Worm (Caenorhabditis elegans) whole organism, L4 larva: ENCODE measurements around the gene gad-3.

Source experiments
- F10B5.3 ChIP-seq: sonication (generic microtip); optimal IDR thresholded peaks from 2 replicates; lab custom pipeline; 2016; ENCODE audit warnings: mild to moderate bottlenecking, missing genetic modification characterization, missing compliant biosample characterization
- F37D6.2 ChIP-seq: sonication (generic microtip); optimal IDR thresholded peaks from 2 replicates; lab custom pipeline; 2016; ENCODE audit warnings: mild to moderate bottlenecking, missing genetic modification characterization, missing compliant biosample characterization
- F49E8.2 ChIP-seq: sonication (generic microtip); optimal IDR thresholded peaks from 2 replicates; lab custom pipeline; 2016; ENCODE audit warnings: missing compliant biosample characterization, mild to moderate bottlenecking, missing genetic modification characterization, borderline replicate concordance
- Y75B8A.6 ChIP-seq: fragments of 200-800 bp; sonication (Bioruptor generic); IDR thresholded peaks from 2 replicates; pipeline ENCODE4 v1.3.6; 2022; ENCODE audit warnings: missing genetic modification reagents, missing genetic modification characterization, missing compliant biosample characterization
- aha-1 ChIP-seq: fragments of 150-350 bp; peaks from one replicate; lab custom pipeline; 2014; ENCODE audit warnings: missing biosample characterization, missing genetic modification characterization
- arid-1 ChIP-seq: fragments of 200-800 bp; sonication (Bioruptor generic); conservative IDR thresholded peaks from 2 replicates; pipeline ENCODE4 v1.3.6; 2022; ENCODE audit warnings: missing genetic modification reagents, missing genetic modification characterization, missing compliant biosample characterization
- ceh-20 ChIP-seq: fragments of 200-800 bp; sonication (Bioruptor generic); IDR thresholded peaks from 2 replicates; pipeline ENCODE4 v1.3.6; 2022; ENCODE audit warnings: missing genetic modification reagents, missing genetic modification characterization, missing compliant biosample characterization
- ceh-28 ChIP-seq: fragments of 150-350 bp; optimal IDR thresholded peaks from 2 replicates; lab custom pipeline; 2014; ENCODE audit warnings: missing biosample characterization, missing genetic modification reagents, missing genetic modification characterization
- ceh-32 ChIP-seq: sonication (generic microtip); optimal IDR thresholded peaks from 2 replicates; lab custom pipeline; 2016; ENCODE audit warnings: mild to moderate bottlenecking, missing genetic modification characterization, missing compliant biosample characterization; ENCODE audit not compliant: poor library complexity
- ceh-44 ChIP-seq: fragments of 200-800 bp; sonication (Bioruptor generic); IDR thresholded peaks from 2 replicates; pipeline ENCODE4 v1.3.6; 2022; ENCODE audit warnings: missing genetic modification reagents, missing genetic modification characterization, missing compliant biosample characterization
- cey-2 ChIP-seq: sonication (generic microtip); optimal IDR thresholded peaks from 3 replicates; lab custom pipeline; 2017; ENCODE audit warnings: missing genetic modification characterization, mild to moderate bottlenecking, missing compliant biosample characterization, antibody characterized with exemption, borderline replicate concordance; ENCODE audit not compliant: insufficient read depth
- daf-16 ChIP-seq, 3 experiments: sonication (generic microtip); optimal IDR thresholded peaks; 2 replicates each; lab custom pipeline; 2016 to 2017; ENCODE audit warnings: missing genetic modification characterization in 3 of 3, missing genetic modification reagents in 3 of 3, mild to moderate bottlenecking in 2 of 3, missing compliant biosample characterization in 2 of 3, missing biosample characterization in 1 of 3, moderate library complexity in 1 of 3
- daf-19 ChIP-seq: fragments of 200-800 bp; sonication (Bioruptor generic); conservative IDR thresholded peaks from 2 replicates; pipeline ENCODE4 v1.3.6; 2022; ENCODE audit warnings: missing genetic modification characterization, missing compliant biosample characterization
- daf-8 ChIP-seq: fragments of 200-800 bp; sonication (Bioruptor generic); IDR thresholded peaks from 2 replicates; pipeline ENCODE4 v1.3.6; 2022; ENCODE audit warnings: missing genetic modification characterization, missing compliant biosample characterization
- dmd-8 ChIP-seq: fragments of 200-800 bp; sonication (Bioruptor generic); IDR thresholded peaks from 2 replicates; pipeline ENCODE4 v1.3.6; 2022; ENCODE audit warnings: missing genetic modification characterization, missing compliant biosample characterization
- egl-27 ChIP-seq: sonication (generic microtip); optimal IDR thresholded peaks from 3 replicates; lab custom pipeline; 2017; ENCODE audit warnings: missing biosample characterization, missing genetic modification reagents, missing genetic modification characterization
- fkh-10 ChIP-seq: fragments of 150-350 bp; optimal IDR thresholded peaks from 2 replicates; lab custom pipeline; 2014; ENCODE audit warnings: missing biosample characterization, missing genetic modification reagents, missing genetic modification characterization
- fos-1 ChIP-seq: fragments of 150-350 bp; optimal IDR thresholded peaks from 2 replicates; lab custom pipeline; 2014; ENCODE audit warnings: missing biosample characterization, missing genetic modification characterization
- hlh-11 ChIP-seq: fragments of 200-800 bp; sonication (Bioruptor generic); optimal IDR thresholded peaks from 2 replicates; lab custom pipeline; 2018; ENCODE audit warnings: mild to moderate bottlenecking, missing genetic modification characterization, missing compliant biosample characterization
- hlh-30 ChIP-seq: sonication (generic microtip); optimal IDR thresholded peaks from 2 replicates; lab custom pipeline; 2017; ENCODE audit warnings: antibody characterized with exemption, mild to moderate bottlenecking, missing genetic modification characterization, missing compliant biosample characterization; ENCODE audit not compliant: insufficient read depth
- hmg-1.1 ChIP-seq: fragments of 200-800 bp; sonication (Bioruptor generic); IDR thresholded peaks from 2 replicates; pipeline ENCODE4 v1.3.6; 2022; ENCODE audit warnings: missing genetic modification reagents, missing genetic modification characterization, missing compliant biosample characterization
- lim-7 ChIP-seq: fragments of 200-800 bp; sonication (Bioruptor generic); IDR thresholded peaks from 2 replicates; pipeline ENCODE4 v1.3.6; 2022; ENCODE audit warnings: missing genetic modification characterization, missing compliant biosample characterization
- lin-39 ChIP-seq: fragments of 150-350 bp; optimal IDR thresholded peaks from 2 replicates; lab custom pipeline; 2014; ENCODE audit warnings: missing biosample characterization, missing genetic modification reagents, missing genetic modification characterization
- lsy-2 ChIP-seq, 2 experiments: fragments of 150-350 bp in 1 of 2; sonication (generic microtip) in 1 of 2; optimal IDR thresholded peaks; 2 replicates each; lab custom pipeline; 2014 to 2017; ENCODE audit warnings: missing biosample characterization in 2 of 2, missing genetic modification characterization in 2 of 2
- madf-5 ChIP-seq, 2 experiments: fragments of 200-800 bp; sonication (Bioruptor generic); IDR thresholded peaks; 2 replicates each; pipeline ENCODE4 v1.3.6; 2022; ENCODE audit warnings: missing compliant biosample characterization in 2 of 2, missing genetic modification characterization in 2 of 2
- mdl-1 ChIP-seq, 2 experiments: fragments of 150-350 bp in 1 of 2; sonication (generic microtip) in 1 of 2; optimal IDR thresholded peaks; 2 replicates each; lab custom pipeline; 2014 to 2017; ENCODE audit warnings: missing biosample characterization in 2 of 2, missing genetic modification characterization in 2 of 2
- mes-2 ChIP-seq: sonication (generic microtip); optimal IDR thresholded peaks from 2 replicates; lab custom pipeline; 2016; ENCODE audit warnings: missing genotype, mild to moderate bottlenecking, missing genetic modification characterization, missing compliant biosample characterization; ENCODE audit not compliant: poor library complexity, severe bottlenecking
- mxl-2 ChIP-seq: fragments of 200-800 bp; sonication (Bioruptor generic); conservative IDR thresholded peaks from 2 replicates; pipeline ENCODE4 v1.3.6; 2022; ENCODE audit warnings: missing genetic modification reagents, missing genetic modification characterization, missing compliant biosample characterization
- nhr-25 ChIP-seq: sonication (generic microtip); optimal IDR thresholded peaks from 2 replicates; lab custom pipeline; 2017; ENCODE audit warnings: missing genetic modification characterization, mild to moderate bottlenecking, missing compliant biosample characterization, antibody characterized with exemption, moderate library complexity, borderline replicate concordance; ENCODE audit not compliant: insufficient read depth
- nhr-28 ChIP-seq: fragments of 150-350 bp; optimal IDR thresholded peaks from 2 replicates; lab custom pipeline; 2014; ENCODE audit warnings: missing biosample characterization, missing genetic modification characterization
- nhr-48 ChIP-seq: sonication (generic microtip); optimal IDR thresholded peaks from 2 replicates; lab custom pipeline; 2016; ENCODE audit warnings: mild to moderate bottlenecking, missing genetic modification characterization, missing compliant biosample characterization
- skn-1 ChIP-seq: fragments of 150-350 bp; optimal IDR thresholded peaks from 2 replicates; lab custom pipeline; 2014; ENCODE audit warnings: missing biosample characterization, missing genetic modification characterization
- spr-3 ChIP-seq: fragments of 200-800 bp; sonication (Bioruptor generic); optimal IDR thresholded peaks from 2 replicates; lab custom pipeline; 2018; ENCODE audit warnings: mild to moderate bottlenecking, missing genetic modification characterization, missing compliant biosample characterization
- unc-62 ChIP-seq, 3 experiments: fragments of 150-350 bp in 1 of 3; sonication (generic microtip); optimal IDR thresholded peaks in 2 of 3; peaks in 1 of 3; 1 replicate in 1 of 3; 2 replicates in 2 of 3; lab custom pipeline; 2014 to 2017; ENCODE audit warnings: missing biosample characterization in 3 of 3, missing genetic modification characterization in 3 of 3, missing genetic modification reagents in 3 of 3, missing genotype in 1 of 3
- zag-1 ChIP-seq: fragments of 150-350 bp; optimal IDR thresholded peaks from 2 replicates; lab custom pipeline; 2014; ENCODE audit warnings: missing biosample characterization, missing genetic modification characterization
- zfp-3 ChIP-seq: fragments of 200-800 bp; sonication (Bioruptor generic); conservative IDR thresholded peaks from 2 replicates; pipeline ENCODE4 v1.3.6; 2022; ENCODE audit warnings: missing genetic modification reagents, missing genetic modification characterization, missing compliant biosample characterization
- zip-2 ChIP-seq: fragments of 150-350 bp; optimal IDR thresholded peaks from 2 replicates; lab custom pipeline; 2014; ENCODE audit warnings: missing biosample characterization, missing genetic modification characterization
- ztf-11 ChIP-seq: fragments of 150-350 bp; optimal IDR thresholded peaks from 2 replicates; lab custom pipeline; 2014; ENCODE audit warnings: missing biosample characterization, missing genetic modification characterization
- ztf-7 ChIP-seq: fragments of 150-350 bp; optimal IDR thresholded peaks from 2 replicates; lab custom pipeline; 2014; ENCODE audit warnings: missing biosample characterization, missing genetic modification characterization

gad-3 gene

ce11 chrV:9175218-9175837 is 2.5 kb upstream of the gad-3 start, which contains the start of gene spas-1 (continued):
- TF ChIP-seq dmd-8 (GFP tag; lab: Robert Waterston, UW): no peak
- TF ChIP-seq ztf-7 (tag; lab: Kevin White, UChicago): peak; percentile 47
- TF ChIP-seq egl-27 (tag; lab: Kevin White, UChicago): no peak
- TF ChIP-seq ceh-28 (tag; lab: Kevin White, UChicago): no peak
- peak; percentile 89 for TF ChIP-seq mes-2
- peak; percentile 26 for TF ChIP-seq fos-1 (tag; lab: Kevin White, UChicago)
- peak; percentile 50 for TF ChIP-seq F37D6.2 (tag; lab: Kevin White, UChicago)
- TF ChIP-seq Y75B8A.6: no peak
- TF ChIP-seq arid-1: no peak
- TF ChIP-seq F49E8.2: peak; percentile 42
- no peak for TF ChIP-seq spr-3 (GFP tag; lab: Kevin White, UChicago)
- TF ChIP-seq hmg-1.1 (GFP tag; lab: Robert Waterston, UW): peak; percentile 65
- peak in 1 of 2 experiments; percentile 35 for TF ChIP-seq mdl-1 (tag; optimal IDR thresholded peaks at IDR 0.05; lab: Kevin White, UChicago)
- TF ChIP-seq cey-2 (tag; lab: Kevin White, UChicago): no peak
- TF ChIP-seq nhr-25: peak; percentile 52
- TF ChIP-seq nhr-28 (tag; lab: Kevin White, UChicago): peak; percentile 74
- TF ChIP-seq ceh-20 (GFP tag; lab: Robert Waterston, UW): no peak
- no peak for TF ChIP-seq zag-1
- TF ChIP-seq zip-2 (tag; lab: Kevin White, UChicago): peak; percentile 54
- TF ChIP-seq madf-5 (GFP tag; IDR thresholded peaks at IDR 0.05; lab: Robert Waterston, UW): no peak
- TF ChIP-seq fkh-10 (GFP tag; lab: Kevin White, UChicago): peak; percentile 80
- TF ChIP-seq ztf-11: no peak
- no peak for TF ChIP-seq skn-1 (tag; lab: Kevin White, UChicago)
- peak; percentile 74 for TF ChIP-seq nhr-48 (tag; lab: Kevin White, UChicago)
- peak; percentile 69 to 93 for TF ChIP-seq lsy-2 (tag; optimal IDR thresholded peaks at IDR 0.05; lab: Kevin White, UChicago)
- no peak for TF ChIP-seq ceh-32 (tag; lab: Kevin White, UChicago)
- no peak for TF ChIP-seq daf-8 (GFP tag; lab: Robert Waterston, UW)
- TF ChIP-seq zfp-3 (GFP tag; lab: Robert Waterston, UW): 0 out of 2 replicates have a peak, but pooled peaks have one; percentile 19

- TF ChIP-seq daf-16 (GFP tag; optimal IDR thresholded peaks at IDR 0.05; lab: Kevin White, UChicago) (no peak), daf-16 (tag; optimal IDR thresholded peaks at IDR 0.05; lab: Kevin White, UChicago) (peak; percentile 26), ceh-44 (GFP tag; lab: Robert Waterston, UW) (no peak)
- TF ChIP-seq, all 104 proteins: peak for 1
These were observed 984 bp upstream of the gad-3 start, which contains the start of gene pqn-16 for ce11 chrV:9173789-9174188. Gene pqn-16 (plus strand): TSS chrV:9174089.

- no peak for TF ChIP-seq hlh-30 (tag; lab: Kevin White, UChicago)
- TF ChIP-seq nhr-28 (tag; lab: Kevin White, UChicago): no peak
- no peak for TF ChIP-seq daf-19 (GFP tag; lab: Robert Waterston, UW)
- TF ChIP-seq, all 104 proteins: peak for 0
These were observed 4.7 kb downstream of the gad-3 start, which contains the start of gene B0222.11 for ce11 chrV:9168089-9168488. Gene B0222.11 (minus strand): TSS chrV:9168189.

ce11 chrV:9166306-9166705 is 6.5 kb downstream of the gad-3 start:
- peak; percentile 19 for TF ChIP-seq nhr-28 (tag; lab: Kevin White, UChicago)
- TF ChIP-seq mxl-2 (GFP tag; lab: Robert Waterston, UW): no peak
- no peak for TF ChIP-seq ztf-7 (tag; lab: Kevin White, UChicago)
- peak; percentile 22 for TF ChIP-seq aha-1 (tag; lab: Kevin White, UChicago)
- peak; percentile 13 for TF ChIP-seq nhr-25
- TF ChIP-seq hlh-11 (tag; lab: Kevin White, UChicago): no peak
- TF ChIP-seq lin-39: no peak
- no peak for TF ChIP-seq lim-7 (GFP tag; lab: Robert Waterston, UW)
- peak in 1 of 2 experiments; percentile 89 for TF ChIP-seq unc-62 (GFP tag; optimal IDR thresholded peaks at IDR 0.05 in 1 of 2; lab: Kevin White, UChicago)
- TF ChIP-seq unc-62 (tag; optimal IDR thresholded peaks at IDR 0.05; lab: Kevin White, UChicago): no peak
- no peak for TF ChIP-seq F10B5.3 (tag; lab: Kevin White, UChicago)
- TF ChIP-seq, all 104 proteins: peak for 4
